Worm (Caenorhabditis elegans) whole organism, midembryonic: Measurements from ENCODE around the gene vps-15.

Experiments used
- T22C8.4 ChIP-seq: fragments of 200-800 bp; sonication (Bioruptor generic); IDR thresholded peaks from 2 replicates; pipeline ENCODE4 v1.3.6; 2022; ENCODE audit warnings: missing genetic modification characterization, missing compliant biosample characterization
- cog-1 ChIP-seq: sonication (generic microtip); optimal IDR thresholded peaks from 2 replicates; lab custom pipeline; 2016; ENCODE audit warnings: missing genetic modification characterization, missing compliant biosample characterization
- flt-1 ChIP-seq: fragments of 200-800 bp; sonication (Bioruptor generic); IDR thresholded peaks from 2 replicates; pipeline ENCODE4 v1.3.6; 2022; ENCODE audit warnings: missing genetic modification characterization, missing compliant biosample characterization
- klf-2 ChIP-seq: fragments of 200-800 bp; sonication (Bioruptor generic); conservative IDR thresholded peaks from 2 replicates; pipeline ENCODE4 v1.3.6; 2022; ENCODE audit warnings: missing genetic modification reagents, missing genetic modification characterization, missing compliant biosample characterization
- med-1 ChIP-seq: sonication (generic microtip); optimal IDR thresholded peaks from 2 replicates; lab custom pipeline; 2017; ENCODE audit warnings: missing genetic modification characterization, mild to moderate bottlenecking, missing compliant biosample characterization, antibody characterized with exemption, missing genetic modification reagents; ENCODE audit not compliant: insufficient read depth
- ref-1 ChIP-seq: fragments of 200-800 bp; sonication (Bioruptor generic); conservative IDR thresholded peaks from 2 replicates; pipeline ENCODE4 v1.3.6; 2022; ENCODE audit warnings: missing genetic modification reagents, missing genetic modification characterization, missing compliant biosample characterization
- tab-1 ChIP-seq: fragments of 200-800 bp; sonication (Bioruptor generic); IDR thresholded peaks from 2 replicates; pipeline ENCODE4 v1.3.6; 2022; ENCODE audit warnings: missing genetic modification characterization, missing compliant biosample characterization
- ztf-23 ChIP-seq: fragments of 200-800 bp; sonication (Bioruptor generic); IDR thresholded peaks from 2 replicates; pipeline ENCODE4 v1.3.6; 2022; ENCODE audit warnings: missing genetic modification reagents, missing genetic modification characterization, missing compliant biosample characterization
- ztf-29 ChIP-seq: fragments of 200-800 bp; sonication (Bioruptor generic); IDR thresholded peaks from 2 replicates; pipeline ENCODE4 v1.3.6; 2022; ENCODE audit warnings: missing genetic modification reagents, missing genetic modification characterization, missing compliant biosample characterization

vps-15 gene

ce11 chrII:11952963-11953362 lies 37.3 kb upstream of the vps-15 start:
- TF ChIP-seq flt-1 (GFP tag; lab: Robert Waterston, UW) (no peak), ztf-23 (GFP tag; lab: Robert Waterston, UW) (no peak), cog-1 (no peak)

ce11 chrII:11948459-11948858 lies 32.8 kb upstream of the vps-15 start, which contains the start of gene W03C9.8:
TSS of gene W03C9.8 (plus strand) at chrII:11948759.
- TF ChIP-seq med-1 (GFP tag; lab: Kevin White, UChicago) (no peak), ztf-23 (GFP tag; lab: Robert Waterston, UW) (no peak), T22C8.4 (GFP tag; lab: Robert Waterston, UW) (no peak), cog-1 (no peak)

ce11 chrII:11936393-11936792 lies 20.7 kb upstream of the vps-15 start:
- TF ChIP-seq flt-1 (GFP tag; lab: Robert Waterston, UW), result no peak
- TF ChIP-seq ztf-29 (GFP tag; lab: Robert Waterston, UW), result no peak
- no peak for TF ChIP-seq cog-1
- TF ChIP-seq tab-1 (GFP tag; lab: Robert Waterston, UW), result no peak
- TF ChIP-seq ref-1 (GFP tag; lab: Robert Waterston, UW), result no peak
- TF ChIP-seq T22C8.4 (GFP tag; lab: Robert Waterston, UW), result no peak
- no peak for TF ChIP-seq klf-2
- TF ChIP-seq med-1 (GFP tag; lab: Kevin White, UChicago), result no peak
- no peak for TF ChIP-seq ztf-23 (GFP tag; lab: Robert Waterston, UW)

- TF ChIP-seq T22C8.4 (GFP tag; lab: Robert Waterston, UW), result no peak
- TF ChIP-seq ztf-23 (GFP tag; lab: Robert Waterston, UW), result no peak
- no peak for TF ChIP-seq klf-2
- TF ChIP-seq cog-1, result no peak
- TF ChIP-seq med-1 (GFP tag; lab: Kevin White, UChicago), result no peak
- no peak for TF ChIP-seq ztf-29 (GFP tag; lab: Robert Waterston, UW)
- no peak for TF ChIP-seq ref-1 (GFP tag; lab: Robert Waterston, UW)
Measured at ce11 chrII:11935266-11935665, 19.6 kb upstream of the vps-15 start, which contains the start of gene lin-29. TSS of gene lin-29 (minus strand) at chrII:11935343.

ce11 chrII:11930132-11930531 lies 14.5 kb upstream of the vps-15 start:
- TF ChIP-seq tab-1 (GFP tag; lab: Robert Waterston, UW) (no peak), klf-2 (no peak), flt-1 (GFP tag; lab: Robert Waterston, UW) (no peak), ztf-29 (GFP tag; lab: Robert Waterston, UW) (peak; percentile 52; the same call in 1 of the 2 replicates)

- TF ChIP-seq T22C8.4 (GFP tag; lab: Robert Waterston, UW) (no peak), ztf-23 (GFP tag; lab: Robert Waterston, UW) (no peak), flt-1 (GFP tag; lab: Robert Waterston, UW) (no peak), med-1 (GFP tag; lab: Kevin White, UChicago) (no peak), cog-1 (no peak), tab-1 (GFP tag; lab: Robert Waterston, UW) (no peak), ref-1 (GFP tag; lab: Robert Waterston, UW) (no peak), ztf-29 (GFP tag; lab: Robert Waterston, UW) (no peak), klf-2 (no peak)
Measured at ce11 chrII:11928752-11929151, 13.1 kb upstream of the vps-15 start.

ce11 chrII:11926501-11926900 lies 10.8 kb upstream of the vps-15 start:
- no peak for TF ChIP-seq T22C8.4 (GFP tag; lab: Robert Waterston, UW)
- TF ChIP-seq tab-1 (GFP tag; lab: Robert Waterston, UW), result no peak
- no peak for TF ChIP-seq klf-2
- no peak for TF ChIP-seq flt-1 (GFP tag; lab: Robert Waterston, UW)
- TF ChIP-seq ztf-29 (GFP tag; lab: Robert Waterston, UW), result no peak
- no peak for TF ChIP-seq ref-1 (GFP tag; lab: Robert Waterston, UW)
- no peak for TF ChIP-seq cog-1
- no peak for TF ChIP-seq ztf-23 (GFP tag; lab: Robert Waterston, UW)
- no peak for TF ChIP-seq med-1 (GFP tag; lab: Kevin White, UChicago)

- no peak for TF ChIP-seq T22C8.4 (GFP tag; lab: Robert Waterston, UW)
- TF ChIP-seq ztf-23 (GFP tag; lab: Robert Waterston, UW), result no peak
- TF ChIP-seq flt-1 (GFP tag; lab: Robert Waterston, UW), result no peak
- TF ChIP-seq tab-1 (GFP tag; lab: Robert Waterston, UW), result no peak
- TF ChIP-seq klf-2, result no peak
- TF ChIP-seq ztf-29 (GFP tag; lab: Robert Waterston, UW), result no peak
- TF ChIP-seq cog-1, result no peak
- TF ChIP-seq med-1 (GFP tag; lab: Kevin White, UChicago), result no peak
- TF ChIP-seq ref-1 (GFP tag; lab: Robert Waterston, UW), result no peak
Measured at ce11 chrII:11925203-11925602, 9.6 kb upstream of the vps-15 start.

- peak; percentile 65; the same call in 1 of the 2 replicates for TF ChIP-seq ztf-29 (GFP tag; lab: Robert Waterston, UW)
- TF ChIP-seq tab-1 (GFP tag; lab: Robert Waterston, UW), result no peak
- TF ChIP-seq ref-1 (GFP tag; lab: Robert Waterston, UW), result 0 out of 2 replicates have a peak, but pooled peaks have one; percentile 12
- TF ChIP-seq cog-1, result no peak
- TF ChIP-seq klf-2, result no peak
Measured at ce11 chrII:11923620-11924298, 8.1 kb upstream of the vps-15 start.
